Worm (Caenorhabditis elegans) whole organism, L1 larva: Measurements from ENCODE around the gene sfxn-1.2.

Experiments used
- egl-13 ChIP-seq: sonication (generic microtip); optimal IDR thresholded peaks from 2 replicates; lab custom pipeline; 2016; ENCODE audit warnings: missing genotype, missing genetic modification reagents, missing genetic modification characterization, missing compliant biosample characterization
- unc-62 ChIP-seq: fragments of 150-350 bp; optimal IDR thresholded peaks from 2 replicates; lab custom pipeline; 2014; ENCODE audit warnings: missing biosample characterization, missing genetic modification reagents, missing genetic modification characterization
- zag-1 ChIP-seq: fragments of 150-350 bp; optimal IDR thresholded peaks from 2 replicates; lab custom pipeline; 2014; ENCODE audit warnings: missing biosample characterization, missing genetic modification characterization

DNA sequence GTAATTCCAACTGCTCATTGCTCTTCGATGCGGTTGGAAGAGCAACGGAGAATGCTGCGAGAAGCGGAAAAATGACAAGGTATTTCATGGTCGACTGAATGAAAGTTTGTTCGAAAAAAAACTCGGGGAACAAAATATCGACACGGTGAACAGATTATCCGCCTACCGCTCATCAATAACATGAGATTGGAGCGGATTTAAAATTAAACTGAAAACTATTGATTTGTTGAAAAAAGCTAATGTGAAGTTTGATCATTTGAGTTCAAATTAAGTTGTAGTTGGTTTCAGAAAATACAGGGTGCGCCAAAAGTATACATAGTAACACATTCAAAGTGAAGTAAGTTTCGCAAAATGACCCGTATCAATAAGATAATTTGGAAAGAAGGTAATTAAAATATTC is 45.7 kb upstream of the sfxn-1.2 start, which contains the start of gene F40F8.4:
- TF ChIP-seq unc-62 (GFP tag; lab: Kevin White, UChicago): no peak
- no peak for TF ChIP-seq zag-1
- no peak for TF ChIP-seq egl-13 (tag; lab: Kevin White, UChicago)
